Worm (Caenorhabditis elegans): ENCODE data around the gene C14H10.2.

- TF ChIP-seq zag-1 (tag; optimal IDR thresholded peaks at IDR 0.05) (no peak), ceh-82 (tag; optimal IDR thresholded peaks at IDR 0.05) (no peak), nhr-77 (tag; optimal IDR thresholded peaks at IDR 0.05) (no peak), nhr-237 (tag; optimal IDR thresholded peaks at IDR 0.05) (no peak), elt-3 (tag; optimal IDR thresholded peaks at IDR 0.05) (no peak), rnt-1 (tag; optimal IDR thresholded peaks at IDR 0.05) (no peak), unc-98 (GFP tag; IDR thresholded peaks at IDR 0.05) (no peak), unc-130 (tag; optimal IDR thresholded peaks at IDR 0.05) (no peak), ama-1 (optimal IDR thresholded peaks at IDR 0.05) (no peak), skn-1 (tag; optimal IDR thresholded peaks at IDR 0.05) (no peak), ceh-63 (GFP tag; optimal IDR thresholded peaks at IDR 0.05) (no peak), F16B12.6 (tag; optimal IDR thresholded peaks at IDR 0.05) (no peak), ztf-11 (tag; optimal IDR thresholded peaks at IDR 0.05) (no peak), aly-2 (tag; optimal IDR thresholded peaks at IDR 0.05) (no peak)
These were observed 36.3 kb downstream of the C14H10.2 start for ce11 chrX:10216344-10216743.
